Fruit fly (Drosophila melanogaster) whole organism, embryonic: ENCODE results near the gene CG4537.

Source experiments
- CG10431 ChIP-seq: fragments of 200-800 bp; sonication (Bioruptor generic); optimal IDR thresholded peaks from 3 replicates; lab custom pipeline; 2018; ENCODE audit warnings: missing biosample characterization, mild to moderate bottlenecking, missing genetic modification characterization
- CG10543 ChIP-seq: fragments of 200-800 bp; sonication (Bioruptor generic); optimal IDR thresholded peaks from 3 replicates; lab custom pipeline; 2017; ENCODE audit warnings: missing biosample characterization, mild to moderate bottlenecking, missing genetic modification characterization, moderate library complexity
- CG10959 ChIP-seq: fragments of 200-800 bp; sonication (Bioruptor generic); IDR thresholded peaks from 2 replicates; pipeline ENCODE4 v1.3.6; 2022; ENCODE audit warnings: missing biosample characterization, missing genetic modification characterization
- CG11093 ChIP-seq: fragments of 200-800 bp; sonication (Bioruptor generic); IDR thresholded peaks from 3 replicates; pipeline ENCODE4 v1.3.6; 2022; ENCODE audit warnings: missing biosample characterization, missing genetic modification characterization
- CG11398 ChIP-seq: fragments of 200-800 bp; sonication (Bioruptor generic); optimal IDR thresholded peaks from 2 replicates; lab custom pipeline; 2016; ENCODE audit warnings: missing biosample characterization, missing genetic modification characterization
- CG12942 ChIP-seq: fragments of 200-800 bp; sonication (Bioruptor generic); optimal IDR thresholded peaks from 3 replicates; lab custom pipeline; 2016; ENCODE audit warnings: missing biosample characterization, missing genetic modification characterization
- CG13424 ChIP-seq: fragments of 200-800 bp; sonication (Bioruptor generic); optimal IDR thresholded peaks from 2 replicates; lab custom pipeline; 2019; ENCODE audit warnings: missing biosample characterization, mild to moderate bottlenecking, missing genetic modification characterization, moderate library complexity
- CG14441 ChIP-seq: fragments of 200-800 bp; sonication (Bioruptor generic); IDR thresholded peaks from 2 replicates; pipeline ENCODE4 v1.3.6; 2022; ENCODE audit warnings: missing biosample characterization, missing genetic modification characterization
- CG14965 ChIP-seq: fragments of 200-800 bp; sonication (Bioruptor generic); optimal IDR thresholded peaks from 2 replicates; lab custom pipeline; 2016; ENCODE audit warnings: missing biosample characterization, missing genetic modification characterization, borderline replicate concordance
- CG16815 ChIP-seq: fragments of 200-800 bp; sonication (Bioruptor generic); optimal IDR thresholded peaks from 3 replicates; lab custom pipeline; 2017; ENCODE audit warnings: missing biosample characterization, mild to moderate bottlenecking, missing genetic modification characterization
- CG17328 ChIP-seq: fragments of 200-800 bp; sonication (Bioruptor generic); IDR thresholded peaks from 2 replicates; pipeline ENCODE4 v1.3.6; 2022; ENCODE audit warnings: missing biosample characterization, missing genetic modification characterization
- CG17912 ChIP-seq: fragments of 200-800 bp; sonication (Bioruptor generic); optimal IDR thresholded peaks from 2 replicates; lab custom pipeline; 2018; ENCODE audit warnings: missing biosample characterization, mild to moderate bottlenecking, missing genetic modification characterization
- CG18619 ChIP-seq: fragments of 200-800 bp; sonication (Bioruptor generic); optimal IDR thresholded peaks from 3 replicates; lab custom pipeline; 2017; ENCODE audit warnings: missing biosample characterization, mild to moderate bottlenecking, missing genetic modification characterization
- CG2678 ChIP-seq: fragments of 200-800 bp; sonication (Bioruptor generic); optimal IDR thresholded peaks from 3 replicates; lab custom pipeline; 2019; ENCODE audit warnings: missing biosample characterization, mild to moderate bottlenecking, missing genetic modification characterization, moderate library complexity
- CG2712 ChIP-seq: fragments of 200-800 bp; optimal IDR thresholded peaks from 3 replicates; lab custom pipeline; 2019; ENCODE audit warnings: missing biosample characterization, mild to moderate bottlenecking, missing genetic modification characterization, moderate library complexity
- CG32532 ChIP-seq: fragments of 200-800 bp; sonication (Bioruptor generic); IDR thresholded peaks from 2 replicates; pipeline ENCODE4 v1.3.6; 2022; ENCODE audit warnings: missing biosample characterization, missing genetic modification characterization
- CG3281 ChIP-seq: fragments of 200-800 bp; sonication (Bioruptor generic); optimal IDR thresholded peaks from 3 replicates; lab custom pipeline; 2017; ENCODE audit warnings: missing biosample characterization, mild to moderate bottlenecking, missing genetic modification characterization
- CG34422 ChIP-seq: fragments of 200-800 bp; sonication (Bioruptor generic); IDR thresholded peaks from 3 replicates; pipeline ENCODE4 v1.3.6; 2022; ENCODE audit warnings: missing biosample characterization, missing genetic modification characterization
- CG4360 ChIP-seq: fragments of 200-800 bp; sonication (Bioruptor generic); IDR thresholded peaks from 2 replicates; pipeline ENCODE4 v1.3.6; 2022; ENCODE audit warnings: missing biosample characterization, missing genetic modification characterization
- CG7839 ChIP-seq: fragments of 200-800 bp; sonication (Bioruptor generic); optimal IDR thresholded peaks from 3 replicates; lab custom pipeline; 2018; ENCODE audit warnings: missing biosample characterization, mild to moderate bottlenecking, missing genetic modification characterization, moderate library complexity
- CG7963 ChIP-seq: fragments of 200-800 bp; sonication (Bioruptor generic); IDR thresholded peaks from 3 replicates; pipeline ENCODE4 v1.3.6; 2022; ENCODE audit warnings: missing biosample characterization, missing genetic modification characterization; ENCODE audit not compliant: partially characterized antibody
- ERR ChIP-seq: fragments of 200-800 bp; sonication (Bioruptor generic); optimal IDR thresholded peaks from 2 replicates; lab custom pipeline; 2016; ENCODE audit warnings: missing biosample characterization, missing genetic modification characterization
- Gug ChIP-seq: fragments of 200-800 bp; sonication (Bioruptor generic); IDR thresholded peaks from 4 replicates; pipeline ENCODE4 v1.3.6; 2022; ENCODE audit warnings: missing biosample characterization, missing genetic modification characterization
- Hr39 ChIP-seq: fragments of >200 bp; optimal IDR thresholded peaks from 2 replicates; lab custom pipeline; 2017
- Hr78 ChIP-seq, 2 experiments: fragments of 200-800 bp in 1 of 2; fragments of >200 bp in 1 of 2; sonication (Bioruptor generic) in 1 of 2; optimal IDR thresholded peaks; 2 replicates each; lab custom pipeline; 2017 to 2019; ENCODE audit warnings: missing biosample characterization in 2 of 2, missing genetic modification characterization in 2 of 2, mild to moderate bottlenecking in 1 of 2, moderate library complexity in 1 of 2
- Hsf ChIP-seq: fragments of 200-800 bp; sonication (Bioruptor generic); optimal IDR thresholded peaks from 3 replicates; lab custom pipeline; 2016; ENCODE audit warnings: missing biosample characterization, missing genetic modification characterization
- NC2α ChIP-seq: fragments of 200-800 bp; sonication (Bioruptor generic); optimal IDR thresholded peaks from 2 replicates; lab custom pipeline; 2016; ENCODE audit warnings: missing biosample characterization, missing genetic modification characterization
- NK7.1 ChIP-seq: fragments of 200-800 bp; sonication (Bioruptor generic); optimal IDR thresholded peaks from 3 replicates; lab custom pipeline; 2016; ENCODE audit warnings: missing biosample characterization, missing genetic modification characterization
- NfI ChIP-seq: fragments of 200-800 bp; sonication (Bioruptor generic); optimal IDR thresholded peaks from 3 replicates; lab custom pipeline; 2018; ENCODE audit warnings: missing biosample characterization, mild to moderate bottlenecking, missing genetic modification characterization, moderate library complexity
- Side ChIP-seq: fragments of 200-800 bp; sonication (Bioruptor generic); optimal IDR thresholded peaks from 2 replicates; lab custom pipeline; 2016; ENCODE audit warnings: missing biosample characterization, missing genetic modification characterization
- al ChIP-seq: fragments of 200-800 bp; sonication (Bioruptor generic); IDR thresholded peaks from 2 replicates; pipeline ENCODE4 v1.3.6; 2022; ENCODE audit warnings: missing biosample characterization, missing genetic modification characterization
- az2 ChIP-seq: fragments of 200-800 bp; sonication (Bioruptor generic); optimal IDR thresholded peaks from 3 replicates; lab custom pipeline; 2016; ENCODE audit warnings: missing biosample characterization, missing genetic modification characterization
- bab2 ChIP-seq: fragments of 200-800 bp; sonication (Bioruptor generic); optimal IDR thresholded peaks from 2 replicates; lab custom pipeline; 2016; ENCODE audit warnings: missing biosample characterization, missing genetic modification characterization
- chinmo ChIP-seq: fragments of 200-800 bp; sonication (Bioruptor generic); IDR thresholded peaks from 4 replicates; pipeline ENCODE4 v1.3.6; 2022; ENCODE audit warnings: missing biosample characterization, missing genetic modification characterization; ENCODE audit not compliant: partially characterized antibody
- crol ChIP-seq: fragments of 200-800 bp; sonication (Bioruptor generic); IDR thresholded peaks from 2 replicates; pipeline ENCODE4 v1.3.6; 2022; ENCODE audit warnings: missing biosample characterization, missing genetic modification characterization
- cwo ChIP-seq: fragments of 200-800 bp; sonication (Bioruptor generic); optimal IDR thresholded peaks from 3 replicates; lab custom pipeline; 2017; ENCODE audit warnings: missing biosample characterization, missing genetic modification characterization, mild to moderate bottlenecking, moderate library complexity, missing genetic modification reagents
- dmrt99B ChIP-seq: fragments of 200-800 bp; sonication (Bioruptor generic); optimal IDR thresholded peaks from 2 replicates; lab custom pipeline; 2018; ENCODE audit warnings: missing biosample characterization, mild to moderate bottlenecking, missing genetic modification characterization, moderate library complexity
- ftz-f1 ChIP-seq: fragments of 200-800 bp; sonication (Bioruptor generic); optimal IDR thresholded peaks from 2 replicates; lab custom pipeline; 2016; ENCODE audit warnings: missing biosample characterization, missing genetic modification characterization
- grau ChIP-seq: fragments of 200-800 bp; optimal IDR thresholded peaks from 3 replicates; lab custom pipeline; 2019; ENCODE audit warnings: missing biosample characterization, mild to moderate bottlenecking, missing genetic modification characterization, moderate library complexity
- jing ChIP-seq: fragments of 200-800 bp; sonication (Bioruptor generic); optimal IDR thresholded peaks from 2 replicates; lab custom pipeline; 2018; ENCODE audit warnings: missing biosample characterization, mild to moderate bottlenecking, missing genetic modification characterization
- ken ChIP-seq: fragments of 200-800 bp; sonication (Bioruptor generic); IDR thresholded peaks from 3 replicates; pipeline ENCODE4 v1.3.6; 2022; ENCODE audit warnings: missing biosample characterization, missing genetic modification characterization
- lab ChIP-seq: fragments of 200-800 bp; sonication (Bioruptor generic); optimal IDR thresholded peaks from 3 replicates; lab custom pipeline; 2017; ENCODE audit warnings: missing biosample characterization, missing genetic modification characterization, mild to moderate bottlenecking, moderate library complexity, missing genetic modification reagents
- phol ChIP-seq: fragments of 200-800 bp; sonication (Bioruptor generic); optimal IDR thresholded peaks from 3 replicates; lab custom pipeline; 2018; ENCODE audit warnings: missing biosample characterization, mild to moderate bottlenecking, missing genetic modification characterization, moderate library complexity
- sim ChIP-seq: fragments of 200-800 bp; sonication (Bioruptor generic); IDR thresholded peaks from 2 replicates; pipeline ENCODE4 v1.3.6; 2022; ENCODE audit warnings: missing biosample characterization, missing genetic modification characterization
- slbo ChIP-seq: fragments of 200-800 bp; sonication (Bioruptor generic); IDR thresholded peaks from 2 replicates; pipeline ENCODE4 v1.3.6; 2022; ENCODE audit warnings: missing biosample characterization, missing genetic modification characterization
- sob ChIP-seq: fragments of 200-800 bp; sonication (Bioruptor generic); IDR thresholded peaks from 2 replicates; pipeline ENCODE4 v1.3.6; 2022; ENCODE audit warnings: missing biosample characterization, missing genetic modification characterization
- sqz ChIP-seq: fragments of 200-800 bp; sonication (Bioruptor generic); optimal IDR thresholded peaks from 3 replicates; lab custom pipeline; 2018; ENCODE audit warnings: missing biosample characterization, mild to moderate bottlenecking, missing genetic modification characterization
- sug ChIP-seq: fragments of 200-800 bp; optimal IDR thresholded peaks from 2 replicates; lab custom pipeline; 2019; ENCODE audit warnings: missing biosample characterization, mild to moderate bottlenecking, missing genetic modification characterization, moderate library complexity
- tio ChIP-seq: fragments of 200-800 bp; sonication (Bioruptor generic); optimal IDR thresholded peaks from 2 replicates; lab custom pipeline; 2017; ENCODE audit warnings: missing biosample characterization, missing genetic modification characterization, inconsistent platforms
- tup ChIP-seq: fragments of 200-800 bp; sonication (Bioruptor generic); optimal IDR thresholded peaks from 2 replicates; lab custom pipeline; 2016; ENCODE audit warnings: missing biosample characterization, mild to moderate bottlenecking, missing genetic modification characterization, moderate library complexity
- zfh2 ChIP-seq: fragments of 200-800 bp; sonication (Bioruptor generic); optimal IDR thresholded peaks from 2 replicates; lab custom pipeline; 2016; ENCODE audit warnings: missing biosample characterization, missing genetic modification characterization

The CG4537 gene

dm6 chr2L:9911783-9912182, 21.1 kb downstream of the CG4537 start (continued):
- no peak for TF ChIP-seq bab2 (GFP tag; lab: Kevin White, UChicago)
- no peak for TF ChIP-seq CG12942 (GFP tag; lab: Kevin White, UChicago)
- TF ChIP-seq CG17912 (GFP tag; lab: Kevin White, UChicago) = no peak
- peak; percentile 60; the same call in 2 of the 4 replicates for TF ChIP-seq Gug (GFP tag; lab: Robert Waterston, UW)
- TF ChIP-seq CG16815 (GFP tag; lab: Kevin White, UChicago) = no peak
- peak; percentile 28; the same call in 1 of the 2 replicates for TF ChIP-seq crol
- no peak for TF ChIP-seq sqz
- TF ChIP-seq CG10543 = no peak
- TF ChIP-seq grau = peak; percentile 19
- peak; percentile 19 for TF ChIP-seq dmrt99B (tag; lab: Kevin White, UChicago)
- no peak for TF ChIP-seq CG14965 (GFP tag; lab: Kevin White, UChicago)
- peak; percentile 7 for TF ChIP-seq sug (tag; lab: Kevin White, UChicago)
- no peak for TF ChIP-seq CG10959
- TF ChIP-seq Hsf (GFP tag; lab: Kevin White, UChicago) = no peak
- no peak for TF ChIP-seq sim (GFP tag; lab: Robert Waterston, UW)
- no peak for TF ChIP-seq CG10431 (GFP tag; lab: Kevin White, UChicago)
- TF ChIP-seq jing (GFP tag; lab: Kevin White, UChicago) = no peak
- TF ChIP-seq tup (GFP tag; lab: Kevin White, UChicago) = no peak
- TF ChIP-seq az2 (GFP tag; lab: Kevin White, UChicago) = no peak
- TF ChIP-seq slbo (GFP tag; lab: Robert Waterston, UW) = peak; percentile 74
- TF ChIP-seq ERR = no peak
- peak; percentile 36 for TF ChIP-seq CG17328 (GFP tag; lab: Robert Waterston, UW)
- TF ChIP-seq tio = no peak
- peak; percentile 28 for TF ChIP-seq CG2678
- TF ChIP-seq Hr78 (GFP tag; optimal IDR thresholded peaks at IDR 0.05; lab: Kevin White, UChicago) = no peak
- peak; percentile 62; the same call in 1 of the 3 replicates for TF ChIP-seq CG34422 (GFP tag; lab: Robert Waterston, UW)
- no peak for TF ChIP-seq Hr39 (lab: Kevin White, UChicago)
- TF ChIP-seq CG7839 (tag; lab: Kevin White, UChicago) = peak; percentile 25
- TF ChIP-seq CG4360 (GFP tag; lab: Robert Waterston, UW) = no peak
- TF ChIP-seq NC2α = no peak
- TF ChIP-seq CG2712 (tag; lab: Kevin White, UChicago) = no peak
- TF ChIP-seq NfI = peak; percentile 24
- peak; percentile 15; the same call in 1 of the 2 replicates for TF ChIP-seq CG32532 (GFP tag; lab: Robert Waterston, UW)
- TF ChIP-seq lab (GFP tag; lab: Kevin White, UChicago) = peak; percentile 38
- 0 out of 2 replicates have a peak, but pooled peaks have one; percentile 4 for TF ChIP-seq CG14441 (GFP tag; lab: Robert Waterston, UW)
- no peak for TF ChIP-seq CG11093
- TF ChIP-seq chinmo = no peak
- TF ChIP-seq sob = peak; percentile 23; the same call in 1 of the 2 replicates
- TF ChIP-seq CG11398 (GFP tag; lab: Kevin White, UChicago) = no peak
- no peak for TF ChIP-seq cwo (GFP tag; lab: Kevin White, UChicago)
- TF ChIP-seq NK7.1 (GFP tag; lab: Kevin White, UChicago) = no peak
- TF ChIP-seq phol = peak; percentile 49
- TF ChIP-seq CG7963 (GFP tag; lab: Robert Waterston, UW) = no peak
- TF ChIP-seq CG18619 (GFP tag; lab: Kevin White, UChicago) = peak; percentile 31
- TF ChIP-seq CG3281 (GFP tag; lab: Kevin White, UChicago) = no peak
- peak; percentile 31 for TF ChIP-seq zfh2 (GFP tag; lab: Kevin White, UChicago)
- no peak for TF ChIP-seq ftz-f1 (GFP tag; lab: Kevin White, UChicago)
- peak; percentile 55 for TF ChIP-seq Side (GFP tag; lab: Kevin White, UChicago)
- TF ChIP-seq al (GFP tag; lab: Robert Waterston, UW) = 0 out of 2 replicates have a peak, but pooled peaks have one; percentile 8
- TF ChIP-seq CG13424 (tag; lab: Kevin White, UChicago) = no peak
- TF ChIP-seq ken (GFP tag; lab: Robert Waterston, UW) = peak; percentile 26; the same call in 1 of the 3 replicates
